Fruit fly (Drosophila melanogaster) whole organism, embryonic: ENCODE data around the gene CG34258.

Source experiments
- Awh ChIP-seq: fragments of 200-800 bp; sonication (Bioruptor generic); IDR thresholded peaks from 2 replicates; pipeline ENCODE4, ENCODE4 v1.3.6; 2022; ENCODE audit warnings: missing biosample characterization, missing genetic modification characterization
- C15 ChIP-seq: fragments of 200-800 bp; sonication (Bioruptor generic); IDR thresholded peaks from 3 replicates; pipeline ENCODE4 v1.3.6; 2022; ENCODE audit warnings: missing biosample characterization, missing genetic modification characterization
- CG10565 ChIP-seq: fragments of 200-800 bp; sonication (Bioruptor generic); optimal IDR thresholded peaks from 3 replicates; lab custom pipeline; 2016; ENCODE audit warnings: missing biosample characterization, mild to moderate bottlenecking, missing genetic modification characterization
- CG11247 ChIP-seq: fragments of 200-800 bp; sonication (Bioruptor generic); IDR thresholded peaks from 2 replicates; pipeline ENCODE4 v1.3.6; 2022; ENCODE audit warnings: missing biosample characterization, missing genetic modification characterization
- CG11696 ChIP-seq: fragments of 200-800 bp; sonication (Bioruptor generic); IDR thresholded peaks from 2 replicates; pipeline ENCODE4 v1.3.6; 2022; ENCODE audit warnings: missing biosample characterization, missing genetic modification characterization
- CG13894 ChIP-seq: fragments of 200-800 bp; sonication (Bioruptor generic); optimal IDR thresholded peaks from 3 replicates; lab custom pipeline; 2018; ENCODE audit warnings: missing biosample characterization, mild to moderate bottlenecking, missing genetic modification characterization, moderate library complexity
- CG14014 ChIP-seq: fragments of 200-800 bp; sonication (Bioruptor generic); IDR thresholded peaks from 2 replicates; pipeline ENCODE4 v1.3.6; 2022; ENCODE audit warnings: missing biosample characterization, missing genetic modification characterization
- CG14965 ChIP-seq: fragments of 200-800 bp; sonication (Bioruptor generic); optimal IDR thresholded peaks from 2 replicates; lab custom pipeline; 2016; ENCODE audit warnings: missing biosample characterization, missing genetic modification characterization, borderline replicate concordance
- CG16863 ChIP-seq: fragments of 200-800 bp; sonication (Bioruptor generic); optimal IDR thresholded peaks from 3 replicates; lab custom pipeline; 2016; ENCODE audit warnings: missing biosample characterization, missing genetic modification characterization
- CG31224 ChIP-seq: fragments of 200-800 bp; sonication (Bioruptor generic); IDR thresholded peaks from 2 replicates; pipeline ENCODE4 v1.3.6; 2022; ENCODE audit warnings: missing biosample characterization, missing genetic modification characterization
- CG32532 ChIP-seq: fragments of 200-800 bp; sonication (Bioruptor generic); IDR thresholded peaks from 2 replicates; pipeline ENCODE4 v1.3.6; 2022; ENCODE audit warnings: missing biosample characterization, missing genetic modification characterization
- CG3995 ChIP-seq: fragments of 200-800 bp; sonication (Bioruptor generic); optimal IDR thresholded peaks from 3 replicates; lab custom pipeline; 2016; ENCODE audit warnings: missing biosample characterization, missing genetic modification characterization
- CG8290 ChIP-seq, 3 experiments: fragments of 200-800 bp; sonication (Bioruptor generic); optimal IDR thresholded peaks; 2 replicates each; lab custom pipeline; 2016 to 2019; ENCODE audit warnings: missing biosample characterization in 3 of 3, missing genetic modification characterization in 3 of 3, mild to moderate bottlenecking in 2 of 3, moderate library complexity in 1 of 3
- GATAe ChIP-seq: fragments of 200-800 bp; sonication (Bioruptor generic); conservative IDR thresholded peaks from 2 replicates; pipeline ENCODE4 v1.3.6; 2022; ENCODE audit warnings: missing biosample characterization, missing genetic modification characterization
- HmgZ ChIP-seq: fragments of 200-800 bp; sonication (Bioruptor generic); optimal IDR thresholded peaks from 2 replicates; lab custom pipeline; 2018; ENCODE audit warnings: missing biosample characterization, mild to moderate bottlenecking, missing genetic modification characterization
- Lim3 ChIP-seq: fragments of 200-800 bp; sonication (Bioruptor generic); IDR thresholded peaks from 2 replicates; pipeline ENCODE4 v1.3.6; 2022; ENCODE audit warnings: missing biosample characterization, missing genetic modification characterization
- Mes4 ChIP-seq: fragments of 200-800 bp; sonication (Bioruptor generic); optimal IDR thresholded peaks from 2 replicates; lab custom pipeline; 2016; ENCODE audit warnings: missing biosample characterization, missing genetic modification characterization
- Oli ChIP-seq: fragments of 200-800 bp; sonication (Bioruptor generic); optimal IDR thresholded peaks from 2 replicates; lab custom pipeline; 2018; ENCODE audit warnings: missing biosample characterization, mild to moderate bottlenecking, missing genetic modification characterization, moderate library complexity
- Ravus ChIP-seq: fragments of 200-800 bp; sonication (Bioruptor generic); IDR thresholded peaks from 2 replicates; pipeline ENCODE4 v1.3.6; 2022; ENCODE audit warnings: missing biosample characterization, missing genetic modification characterization
- Side ChIP-seq: fragments of 200-800 bp; sonication (Bioruptor generic); optimal IDR thresholded peaks from 2 replicates; lab custom pipeline; 2016; ENCODE audit warnings: missing biosample characterization, missing genetic modification characterization
- Six4 ChIP-seq: fragments of 200-800 bp; sonication (Bioruptor generic); optimal IDR thresholded peaks from 2 replicates; lab custom pipeline; 2016; ENCODE audit warnings: missing biosample characterization, missing genetic modification characterization
- Spps ChIP-seq: fragments of 200-800 bp; sonication (Bioruptor generic); optimal IDR thresholded peaks from 2 replicates; lab custom pipeline; 2018; ENCODE audit warnings: missing biosample characterization, mild to moderate bottlenecking, missing genetic modification characterization
- TFAM ChIP-seq: fragments of 200-800 bp; sonication (Bioruptor generic); optimal IDR thresholded peaks from 2 replicates; lab custom pipeline; 2017; ENCODE audit warnings: missing biosample characterization, missing genetic modification characterization, inconsistent platforms
- Trl ChIP-seq, 3 experiments: fragments of >200 bp in 2 of 3; fragments of 200-800 bp in 1 of 3; sonication (Bioruptor generic) in 1 of 3; optimal IDR thresholded peaks; 2 replicates in 1 of 3; 3 replicates in 2 of 3; lab custom pipeline; 2016 to 2017; ENCODE audit warnings: missing biosample characterization in 1 of 3, missing genetic modification characterization in 1 of 3
- Xbp1 ChIP-seq: fragments of 200-800 bp; sonication (Bioruptor generic); optimal IDR thresholded peaks from 3 replicates; lab custom pipeline; 2016; ENCODE audit warnings: missing biosample characterization, mild to moderate bottlenecking, missing genetic modification characterization
- aop ChIP-seq: fragments of 200-800 bp; sonication (Bioruptor generic); IDR thresholded peaks from 2 replicates; pipeline ENCODE4 v1.3.6; 2022; ENCODE audit warnings: missing biosample characterization, missing genetic modification characterization
- emc ChIP-seq: fragments of 200-800 bp; sonication (Bioruptor generic); optimal IDR thresholded peaks from 2 replicates; lab custom pipeline; 2016; ENCODE audit warnings: missing biosample characterization, missing genetic modification characterization
- grn ChIP-seq: fragments of 200-800 bp; sonication (Bioruptor generic); optimal IDR thresholded peaks from 3 replicates; lab custom pipeline; 2017; ENCODE audit warnings: missing biosample characterization, missing genetic modification characterization
- hb ChIP-seq: fragments of 200-800 bp; sonication (Bioruptor generic); IDR thresholded peaks from 3 replicates; pipeline ENCODE4 v1.3.6; 2022; ENCODE audit warnings: missing biosample characterization, missing genetic modification characterization; ENCODE audit not compliant: partially characterized antibody
- hbn ChIP-seq: fragments of 200-800 bp; sonication (Bioruptor generic); IDR thresholded peaks from 2 replicates; pipeline ENCODE4 v1.3.6; 2022; ENCODE audit warnings: missing biosample characterization, missing genetic modification characterization; ENCODE audit not compliant: partially characterized antibody
- hkb ChIP-seq, 2 experiments: fragments of 200-800 bp in 1 of 2; fragments of >200 bp in 1 of 2; sonication (Bioruptor generic) in 1 of 2; IDR thresholded peaks in 1 of 2; optimal IDR thresholded peaks in 1 of 2; 2 replicates each; pipeline versions ENCODE4 v1.3.6 to Lab custom; 2017 to 2022; ENCODE audit warnings: missing biosample characterization in 1 of 2, missing genetic modification characterization in 1 of 2
- lab ChIP-seq: fragments of 200-800 bp; sonication (Bioruptor generic); optimal IDR thresholded peaks from 3 replicates; lab custom pipeline; 2017; ENCODE audit warnings: missing biosample characterization, missing genetic modification characterization, mild to moderate bottlenecking, moderate library complexity, missing genetic modification reagents
- lbe ChIP-seq: fragments of 200-800 bp; sonication (Bioruptor generic); optimal IDR thresholded peaks from 2 replicates; lab custom pipeline; 2016; ENCODE audit warnings: missing biosample characterization, mild to moderate bottlenecking, missing genetic modification characterization
- lmd ChIP-seq: fragments of 200-800 bp; sonication (Bioruptor generic); IDR thresholded peaks from 2 replicates; pipeline ENCODE4 v1.3.6; 2022; ENCODE audit warnings: missing biosample characterization, missing genetic modification characterization
- oc ChIP-seq: fragments of 200-800 bp; sonication (Bioruptor generic); optimal IDR thresholded peaks from 2 replicates; lab custom pipeline; 2018; ENCODE audit warnings: missing biosample characterization, mild to moderate bottlenecking, missing genetic modification characterization, moderate library complexity
- pum ChIP-seq: fragments of 200-800 bp; sonication (Bioruptor generic); optimal IDR thresholded peaks from 2 replicates; lab custom pipeline; 2016; ENCODE audit warnings: missing biosample characterization, missing genetic modification characterization
- trh ChIP-seq: fragments of 200-800 bp; sonication (Bioruptor generic); optimal IDR thresholded peaks from 2 replicates; lab custom pipeline; 2016; ENCODE audit warnings: missing biosample characterization, missing genetic modification characterization
- z ChIP-seq: fragments of 200-800 bp; sonication (Bioruptor generic); IDR thresholded peaks from 3 replicates; pipeline ENCODE4 v1.3.6; 2022; ENCODE audit warnings: missing biosample characterization, missing genetic modification characterization

The CG34258 gene

DNA sequence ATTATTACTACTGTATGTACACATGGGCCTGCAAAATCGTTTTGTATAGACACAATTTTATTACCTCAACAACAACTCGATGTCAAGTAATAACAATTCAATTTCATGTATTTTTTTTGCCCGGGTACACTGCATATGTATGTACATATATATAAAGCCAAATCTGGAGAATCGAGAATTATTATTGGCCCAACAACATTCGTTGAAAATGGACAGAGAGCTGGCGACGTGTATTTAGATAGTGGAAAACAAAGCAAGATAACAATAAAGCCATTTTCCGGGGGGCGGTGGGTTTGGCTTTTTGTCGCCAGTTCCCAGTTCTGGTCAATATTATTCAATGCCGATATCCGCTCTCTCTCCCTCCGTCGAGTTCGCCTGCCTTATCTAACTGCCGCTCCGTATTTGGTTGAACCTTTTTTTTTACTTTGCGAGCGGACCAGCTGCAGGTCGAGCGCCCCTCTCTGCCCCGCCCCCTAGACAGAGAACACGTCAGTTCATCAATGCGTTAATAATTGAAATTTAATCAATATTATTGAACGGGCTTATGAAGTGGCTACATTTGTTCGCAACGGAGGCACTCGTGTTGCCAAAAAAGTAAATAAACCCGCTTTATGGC, 21.9 kb downstream of the CG34258 start (continued):
- no peak for TF ChIP-seq hbn (GFP tag; lab: Robert Waterston, UW)
- TF ChIP-seq lbe (GFP tag; lab: Kevin White, UChicago), result no peak
- no peak for TF ChIP-seq grn (GFP tag; lab: Kevin White, UChicago)
- TF ChIP-seq trh (GFP tag; lab: Kevin White, UChicago), result no peak
- TF ChIP-seq Awh (GFP tag; lab: Robert Waterston, UW), result no peak
- no peak for TF ChIP-seq Lim3 (GFP tag; lab: Robert Waterston, UW)
- peak; percentile 56; the same call in 1 of the 2 replicates for TF ChIP-seq GATAe (GFP tag; lab: Robert Waterston, UW)
- no peak for TF ChIP-seq CG14014 (GFP tag; lab: Robert Waterston, UW)
- TF ChIP-seq lab (GFP tag; lab: Kevin White, UChicago), result peak; percentile 64
- TF ChIP-seq CG32532 (GFP tag; lab: Robert Waterston, UW), result peak; percentile 31; the same call in 1 of the 2 replicates
- TF ChIP-seq CG16863 (GFP tag; lab: Kevin White, UChicago), result no peak
- no peak for TF ChIP-seq CG3995 (GFP tag; lab: Kevin White, UChicago)
- TF ChIP-seq CG31224 (GFP tag; lab: Robert Waterston, UW), result no peak
- no peak for TF ChIP-seq CG14965 (GFP tag; lab: Kevin White, UChicago)
- peak; percentile 26 for TF ChIP-seq Xbp1 (GFP tag; lab: Kevin White, UChicago)
- TF ChIP-seq Oli (tag; lab: Kevin White, UChicago), result no peak
- no peak for TF ChIP-seq TFAM
- TF ChIP-seq Mes4 (GFP tag; lab: Kevin White, UChicago), result no peak
- TF ChIP-seq CG11247 (GFP tag; lab: Robert Waterston, UW), result no peak
- TF ChIP-seq oc (tag; lab: Kevin White, UChicago), result no peak
- no peak for TF ChIP-seq aop (GFP tag; lab: Robert Waterston, UW)
- TF ChIP-seq Spps (tag; lab: Kevin White, UChicago), result no peak
- TF ChIP-seq hkb (optimal IDR thresholded peaks at IDR 0.05; lab: Kevin White, UChicago), result no peak
- 0 out of 2 replicates have a peak, but pooled peaks have one; percentile 10 for TF ChIP-seq hkb (GFP tag; IDR thresholded peaks at IDR 0.05; lab: Robert Waterston, UW)
- no peak for TF ChIP-seq Ravus (GFP tag; lab: Robert Waterston, UW)
- TF ChIP-seq lmd (GFP tag; lab: Robert Waterston, UW), result no peak
- no peak for TF ChIP-seq CG11696
- TF ChIP-seq hb (GFP tag; lab: Robert Waterston, UW), result no peak
- no peak for TF ChIP-seq pum
- no peak for TF ChIP-seq z (GFP tag; lab: Robert Waterston, UW)
- TF ChIP-seq emc (GFP tag; lab: Kevin White, UChicago), result no peak
- peak; percentile 21 to 36 for TF ChIP-seq Trl (optimal IDR thresholded peaks at IDR 0.05; lab: Kevin White, UChicago)
- TF ChIP-seq Trl (GFP tag; optimal IDR thresholded peaks at IDR 0.05; lab: Kevin White, UChicago), result no peak
- TF ChIP-seq HmgZ, result peak; percentile 53
- peak; percentile 24 for TF ChIP-seq CG13894 (tag; lab: Kevin White, UChicago)
- no peak for TF ChIP-seq CG8290 (GFP tag; optimal IDR thresholded peaks at IDR 0.05; lab: Kevin White, UChicago)
- no peak for TF ChIP-seq CG8290 (tag; optimal IDR thresholded peaks at IDR 0.05; lab: Kevin White, UChicago)
- no peak for TF ChIP-seq Side
- no peak for TF ChIP-seq C15
- TF ChIP-seq Six4 (GFP tag; lab: Kevin White, UChicago), result no peak
- TF ChIP-seq CG10565 (GFP tag; lab: Kevin White, UChicago), result no peak
